In the genomic region with DNA sequence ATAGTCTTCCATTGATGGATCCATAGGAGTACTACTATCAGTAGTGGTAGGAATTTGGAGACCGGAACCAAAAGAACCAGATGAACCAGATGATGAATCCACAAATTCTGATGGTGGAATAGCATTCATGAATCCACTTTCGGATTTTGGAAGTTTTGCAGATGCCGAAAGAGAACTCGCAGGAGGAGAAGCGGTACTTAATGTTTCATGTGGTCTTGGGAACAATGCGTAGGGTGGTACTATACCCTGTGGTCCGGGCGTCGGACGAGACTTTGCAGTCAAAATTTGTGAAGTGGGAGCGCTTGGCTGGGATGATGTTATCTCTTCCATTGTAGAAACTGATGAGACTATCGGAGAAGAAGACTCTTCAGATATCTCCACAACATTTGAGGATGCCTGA, we compare ENCODE assay signal across 2 worm cellular contexts.
TF ChIP-seq lines count a peak whose summit lies in the region.

No protein-coding gene starts in this region.

TF ChIP-seq in whole organism, L4 larva, 104 proteins besides CTCF, POLR2A, EP300 and RAD21:
- TF ChIP-seq unc-62 (GFP tag; optimal IDR thresholded peaks at IDR 0.05 in 1 of 2; lab: Kevin White, UChicago): peak in 1 of 2 experiments; percentile 70
- no peak for TF ChIP-seq unc-62 (tag; optimal IDR thresholded peaks at IDR 0.05; lab: Kevin White, UChicago)
- TF ChIP-seq aha-1 (tag; lab: Kevin White, UChicago): peak; percentile 95
- TF ChIP-seq ceh-62 (tag; optimal IDR thresholded peaks at IDR 0.05; lab: Kevin White, UChicago): no peak

TF ChIP-seq in whole organism, young adult, 124 proteins besides CTCF, POLR2A, EP300 and RAD21:
- TF ChIP-seq ceh-27 (GFP tag; optimal IDR thresholded peaks at IDR 0.05; lab: Kevin White, UChicago) (no peak), hsf-1 (GFP tag; IDR thresholded peaks at IDR 0.05; lab: Robert Waterston, UW) (0 out of 2 replicates have a peak, but pooled peaks have one; percentile 21), snpc-3.4 (tag; optimal IDR thresholded peaks at IDR 0.05; lab: Kevin White, UChicago) (no peak)
TF ChIP-seq in whole organism, young adult: peak in this region for 1.
